Fruit fly (Drosophila melanogaster): ENCODE measurements around the gene Ncoa6.

Ncoa6 gene

dm6 chr2L:5326414-5327265, at the start of gene Ncoa6, which contains the start of gene cype:
Gene Ncoa6 (minus strand): TSS chr2L:5326683.
Gene cype (plus strand): TSS chr2L:5327227.
- TF ChIP-seq ttk (optimal IDR thresholded peaks at IDR 0.05) (no peak), insv (optimal IDR thresholded peaks at IDR 0.05) (no peak), psq (optimal IDR thresholded peaks at IDR 0.05) (no peak), Sin3A (optimal IDR thresholded peaks at IDR 0.05) (no peak), h (optimal IDR thresholded peaks at IDR 0.05) (no peak), Myc (optimal IDR thresholded peaks at IDR 0.05) (no peak)

- no peak for TF ChIP-seq Myc (optimal IDR thresholded peaks at IDR 0.05)
- no peak for TF ChIP-seq insv (optimal IDR thresholded peaks at IDR 0.05)
- no peak for TF ChIP-seq psq (optimal IDR thresholded peaks at IDR 0.05)
- no peak for TF ChIP-seq ttk (optimal IDR thresholded peaks at IDR 0.05)
Observed at dm6 chr2L:5374989-5375388, 48.5 kb upstream of the Ncoa6 start.

- TF ChIP-seq insv (optimal IDR thresholded peaks at IDR 0.05) (no peak), Sin3A (optimal IDR thresholded peaks at IDR 0.05) (no peak)
Observed at dm6 chr2L:5374216-5374615, 47.7 kb upstream of the Ncoa6 start.

- TF ChIP-seq ttk (optimal IDR thresholded peaks at IDR 0.05) = no peak
- no peak for TF ChIP-seq insv (optimal IDR thresholded peaks at IDR 0.05)
- no peak for TF ChIP-seq Myc (optimal IDR thresholded peaks at IDR 0.05)
Observed at dm6 chr2L:5372552-5372951, 46.1 kb upstream of the Ncoa6 start.

dm6 chr2L:5367983-5368382, 41.5 kb upstream of the Ncoa6 start:
- TF ChIP-seq Sin3A (optimal IDR thresholded peaks at IDR 0.05) (no peak), ttk (optimal IDR thresholded peaks at IDR 0.05) (no peak), insv (optimal IDR thresholded peaks at IDR 0.05) (no peak), Myc (optimal IDR thresholded peaks at IDR 0.05) (no peak), h (optimal IDR thresholded peaks at IDR 0.05) (no peak), psq (optimal IDR thresholded peaks at IDR 0.05) (no peak)

- no peak for TF ChIP-seq insv (optimal IDR thresholded peaks at IDR 0.05)
- no peak for TF ChIP-seq Myc (optimal IDR thresholded peaks at IDR 0.05)
- TF ChIP-seq Sin3A (optimal IDR thresholded peaks at IDR 0.05) = no peak
- TF ChIP-seq ttk (optimal IDR thresholded peaks at IDR 0.05) = no peak
- no peak for TF ChIP-seq psq (optimal IDR thresholded peaks at IDR 0.05)
- no peak for TF ChIP-seq h (optimal IDR thresholded peaks at IDR 0.05)
Observed at dm6 chr2L:5365841-5366240, 39.4 kb upstream of the Ncoa6 start.

- TF ChIP-seq Myc (optimal IDR thresholded peaks at IDR 0.05) (no peak), Sin3A (optimal IDR thresholded peaks at IDR 0.05) (no peak), h (optimal IDR thresholded peaks at IDR 0.05) (no peak), psq (optimal IDR thresholded peaks at IDR 0.05) (no peak), ttk (optimal IDR thresholded peaks at IDR 0.05) (no peak), insv (optimal IDR thresholded peaks at IDR 0.05) (no peak)
Observed at dm6 chr2L:5362351-5362750, 35.9 kb upstream of the Ncoa6 start.

- TF ChIP-seq insv (optimal IDR thresholded peaks at IDR 0.05) (no peak), psq (optimal IDR thresholded peaks at IDR 0.05) (no peak), Myc (optimal IDR thresholded peaks at IDR 0.05) (no peak), Sin3A (optimal IDR thresholded peaks at IDR 0.05) (no peak), ttk (optimal IDR thresholded peaks at IDR 0.05) (no peak), h (optimal IDR thresholded peaks at IDR 0.05) (no peak)
Observed at dm6 chr2L:5353454-5353853, 27.0 kb upstream of the Ncoa6 start.

dm6 chr2L:5348591-5348990, 22.1 kb upstream of the Ncoa6 start:
- TF ChIP-seq h (optimal IDR thresholded peaks at IDR 0.05) (no peak), insv (optimal IDR thresholded peaks at IDR 0.05) (no peak), Myc (optimal IDR thresholded peaks at IDR 0.05) (no peak), ttk (optimal IDR thresholded peaks at IDR 0.05) (no peak), psq (optimal IDR thresholded peaks at IDR 0.05) (no peak), Sin3A (optimal IDR thresholded peaks at IDR 0.05) (no peak)

- TF ChIP-seq ttk (optimal IDR thresholded peaks at IDR 0.05) (no peak), Myc (optimal IDR thresholded peaks at IDR 0.05) (no peak), Sin3A (optimal IDR thresholded peaks at IDR 0.05) (no peak), h (optimal IDR thresholded peaks at IDR 0.05) (no peak), psq (optimal IDR thresholded peaks at IDR 0.05) (no peak), insv (optimal IDR thresholded peaks at IDR 0.05) (no peak)
Observed at dm6 chr2L:5345900-5346299, 19.4 kb upstream of the Ncoa6 start, which contains the start of gene nompC. Gene nompC (plus strand): TSS chr2L:5346200.

dm6 chr2L:5342119-5342817, 15.8 kb upstream of the Ncoa6 start, which contains the start of gene Acsf2:
Gene Acsf2 (minus strand): TSS chr2L:5342234.
- no peak for TF ChIP-seq ttk (optimal IDR thresholded peaks at IDR 0.05)
- TF ChIP-seq Myc (optimal IDR thresholded peaks at IDR 0.05) = no peak
- no peak for TF ChIP-seq insv (optimal IDR thresholded peaks at IDR 0.05)
- no peak for TF ChIP-seq psq (optimal IDR thresholded peaks at IDR 0.05)
- TF ChIP-seq h (optimal IDR thresholded peaks at IDR 0.05) = no peak
- TF ChIP-seq Sin3A (optimal IDR thresholded peaks at IDR 0.05) = no peak

- TF ChIP-seq h (optimal IDR thresholded peaks at IDR 0.05) = no peak
- TF ChIP-seq psq (optimal IDR thresholded peaks at IDR 0.05) = no peak
- no peak for TF ChIP-seq insv (optimal IDR thresholded peaks at IDR 0.05)
- no peak for TF ChIP-seq Sin3A (optimal IDR thresholded peaks at IDR 0.05)
- TF ChIP-seq Myc (optimal IDR thresholded peaks at IDR 0.05) = no peak
Observed at dm6 chr2L:5341015-5341608, 14.6 kb upstream of the Ncoa6 start.
